Worm (Caenorhabditis elegans) whole organism, midembryonic: Measurements from ENCODE around the gene F53B3.6.
"Not testable (repeated sequence)": the region's sequence is repeated elsewhere in the genome, so short reads cannot be mapped to it uniquely, and the experiment has no call there.

Experiments used
- T22C8.4 ChIP-seq: fragments of 200-800 bp; sonication (Bioruptor generic); IDR thresholded peaks from 2 replicates; pipeline ENCODE4 v1.3.6; 2022; ENCODE audit warnings: missing genetic modification characterization, missing compliant biosample characterization
- cog-1 ChIP-seq: sonication (generic microtip); optimal IDR thresholded peaks from 2 replicates; lab custom pipeline; 2016; ENCODE audit warnings: missing genetic modification characterization, missing compliant biosample characterization
- flt-1 ChIP-seq: fragments of 200-800 bp; sonication (Bioruptor generic); IDR thresholded peaks from 2 replicates; pipeline ENCODE4 v1.3.6; 2022; ENCODE audit warnings: missing genetic modification characterization, missing compliant biosample characterization
- klf-2 ChIP-seq: fragments of 200-800 bp; sonication (Bioruptor generic); conservative IDR thresholded peaks from 2 replicates; pipeline ENCODE4 v1.3.6; 2022; ENCODE audit warnings: missing genetic modification reagents, missing genetic modification characterization, missing compliant biosample characterization
- med-1 ChIP-seq: sonication (generic microtip); optimal IDR thresholded peaks from 2 replicates; lab custom pipeline; 2017; ENCODE audit warnings: missing genetic modification characterization, mild to moderate bottlenecking, missing compliant biosample characterization, antibody characterized with exemption, missing genetic modification reagents; ENCODE audit not compliant: insufficient read depth
- ref-1 ChIP-seq: fragments of 200-800 bp; sonication (Bioruptor generic); conservative IDR thresholded peaks from 2 replicates; pipeline ENCODE4 v1.3.6; 2022; ENCODE audit warnings: missing genetic modification reagents, missing genetic modification characterization, missing compliant biosample characterization
- tab-1 ChIP-seq: fragments of 200-800 bp; sonication (Bioruptor generic); IDR thresholded peaks from 2 replicates; pipeline ENCODE4 v1.3.6; 2022; ENCODE audit warnings: missing genetic modification characterization, missing compliant biosample characterization
- ztf-23 ChIP-seq: fragments of 200-800 bp; sonication (Bioruptor generic); IDR thresholded peaks from 2 replicates; pipeline ENCODE4 v1.3.6; 2022; ENCODE audit warnings: missing genetic modification reagents, missing genetic modification characterization, missing compliant biosample characterization
- ztf-29 ChIP-seq: fragments of 200-800 bp; sonication (Bioruptor generic); IDR thresholded peaks from 2 replicates; pipeline ENCODE4 v1.3.6; 2022; ENCODE audit warnings: missing genetic modification reagents, missing genetic modification characterization, missing compliant biosample characterization

F53B3.6 gene

DNA sequence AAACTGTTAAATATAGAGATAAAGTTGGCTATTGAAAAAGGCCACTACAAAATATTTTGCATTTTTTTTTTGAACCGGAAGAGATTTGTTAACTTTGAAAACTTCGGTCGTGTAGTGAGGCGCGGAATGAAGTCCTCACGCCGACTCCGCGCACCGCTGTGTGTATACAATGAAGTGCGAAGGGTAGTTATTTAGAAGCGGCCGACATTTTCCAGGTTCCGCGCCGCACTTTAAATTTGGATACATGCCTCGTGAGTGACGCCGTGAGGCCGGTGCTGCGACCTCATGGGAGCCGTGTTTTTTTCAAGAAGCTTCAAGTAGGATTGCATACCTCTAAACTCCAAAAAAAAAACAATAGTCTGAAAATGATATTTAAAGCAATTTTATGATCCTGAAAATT, 27.9 kb downstream of the F53B3.6 start:
- TF ChIP-seq ref-1 (GFP tag; lab: Robert Waterston, UW): no peak
- no peak for TF ChIP-seq cog-1 (tag; lab: Kevin White, UChicago)
- no peak for TF ChIP-seq med-1 (GFP tag; lab: Kevin White, UChicago)
- no peak for TF ChIP-seq klf-2 (GFP tag; lab: Robert Waterston, UW)
- no peak for TF ChIP-seq tab-1 (GFP tag; lab: Robert Waterston, UW)
- TF ChIP-seq T22C8.4 (GFP tag; lab: Robert Waterston, UW): no peak
- TF ChIP-seq ztf-29 (GFP tag; lab: Robert Waterston, UW): no peak
- TF ChIP-seq flt-1 (GFP tag; lab: Robert Waterston, UW): no peak
- no peak for TF ChIP-seq ztf-23

DNA sequence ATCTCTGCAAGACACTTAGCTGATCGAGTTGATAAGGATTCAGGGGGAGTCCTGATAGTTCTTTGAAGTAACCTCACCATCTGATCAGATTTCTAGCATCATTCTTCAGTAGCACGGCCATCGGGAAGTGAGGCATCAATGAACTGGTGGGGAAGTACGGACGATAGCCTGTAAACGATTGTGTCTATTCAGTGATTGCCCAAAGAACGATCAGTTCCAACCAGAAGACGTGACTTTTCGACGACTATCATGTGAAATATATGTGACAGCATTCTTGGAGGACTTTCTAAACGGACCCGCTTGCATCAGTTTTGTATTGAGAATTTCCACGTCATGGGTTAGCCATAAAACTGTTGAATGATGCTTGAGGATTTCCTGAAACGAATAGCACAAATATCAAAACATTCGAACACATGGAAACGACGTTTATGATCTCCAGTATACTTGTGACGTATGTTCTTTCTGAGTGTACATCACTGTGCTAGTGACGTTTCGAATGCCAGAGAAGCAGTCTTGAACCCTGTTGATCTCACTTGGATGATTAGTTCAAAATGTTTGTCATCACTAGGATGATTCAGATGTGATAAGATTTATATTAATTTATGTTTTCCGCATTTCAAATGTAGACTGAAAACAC, 29.1 kb downstream of the F53B3.6 start:
- no peak for TF ChIP-seq T22C8.4 (GFP tag; lab: Robert Waterston, UW)
- TF ChIP-seq ztf-29 (GFP tag; lab: Robert Waterston, UW): no peak
- TF ChIP-seq klf-2 (GFP tag; lab: Robert Waterston, UW): no peak
- TF ChIP-seq tab-1 (GFP tag; lab: Robert Waterston, UW): no peak
- no peak for TF ChIP-seq med-1 (GFP tag; lab: Kevin White, UChicago)
- TF ChIP-seq ref-1 (GFP tag; lab: Robert Waterston, UW): no peak
- TF ChIP-seq flt-1 (GFP tag; lab: Robert Waterston, UW): no peak
- TF ChIP-seq cog-1 (tag; lab: Kevin White, UChicago): no peak
- TF ChIP-seq ztf-23: no peak

DNA sequence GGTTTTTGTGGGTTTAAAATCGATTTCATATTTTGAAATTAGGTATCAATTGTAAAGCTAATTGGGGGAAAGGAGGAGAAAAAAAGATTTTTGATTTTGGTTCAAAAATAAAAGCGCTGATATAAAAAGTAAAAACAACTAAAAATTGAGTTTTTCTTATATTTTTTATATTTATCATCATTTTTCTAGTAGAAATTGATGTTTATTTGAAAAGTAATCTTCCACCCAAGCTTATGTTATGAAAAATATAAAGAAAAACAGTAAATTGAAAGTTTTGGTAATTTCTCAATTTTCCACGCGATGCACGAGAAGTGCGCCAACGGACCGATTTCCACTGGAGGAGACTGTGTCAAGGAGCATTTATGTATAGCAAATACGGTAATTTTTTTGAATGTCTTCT, 30.2 kb downstream of the F53B3.6 start, which contains the start of gene B0410.1:
TSS of gene B0410.1 (plus strand) at position 301 of the 400 bp plus-strand sequence.
- TF ChIP-seq med-1 (GFP tag; lab: Kevin White, UChicago); T22C8.4 (GFP tag; lab: Robert Waterston, UW); klf-2 (GFP tag; lab: Robert Waterston, UW): not testable (repeated sequence)

ce11 chrX:2895646-2896045, 31.6 kb downstream of the F53B3.6 start:
- TF ChIP-seq T22C8.4 (GFP tag; lab: Robert Waterston, UW): no peak
- no peak for TF ChIP-seq med-1 (GFP tag; lab: Kevin White, UChicago)
- TF ChIP-seq ztf-23: no peak
- no peak for TF ChIP-seq flt-1 (GFP tag; lab: Robert Waterston, UW)
- TF ChIP-seq tab-1 (GFP tag; lab: Robert Waterston, UW): no peak
- TF ChIP-seq ref-1 (GFP tag; lab: Robert Waterston, UW): no peak
- TF ChIP-seq ztf-29 (GFP tag; lab: Robert Waterston, UW): no peak

- no peak for TF ChIP-seq ztf-29 (GFP tag; lab: Robert Waterston, UW)
- no peak for TF ChIP-seq flt-1 (GFP tag; lab: Robert Waterston, UW)
- no peak for TF ChIP-seq ref-1 (GFP tag; lab: Robert Waterston, UW)
- no peak for TF ChIP-seq med-1 (GFP tag; lab: Kevin White, UChicago)
These were observed 34.2 kb downstream of the F53B3.6 start, which contains the start of gene F52B10.3 for ce11 chrX:2898256-2898655. TSS of gene F52B10.3 (minus strand) at chrX:2898356.

- TF ChIP-seq ztf-23: 0 out of 2 replicates have a peak, but pooled peaks have one; percentile 14
- TF ChIP-seq T22C8.4 (GFP tag; lab: Robert Waterston, UW): no peak
- 0 out of 2 replicates have a peak, but pooled peaks have one; percentile 16 for TF ChIP-seq tab-1 (GFP tag; lab: Robert Waterston, UW)
- TF ChIP-seq ztf-29 (GFP tag; lab: Robert Waterston, UW): peak; percentile 63; the same call in 1 of the 2 replicates
- TF ChIP-seq cog-1 (tag; lab: Kevin White, UChicago): peak; percentile 24
These were observed 37.0 kb downstream of the F53B3.6 start for ce11 chrX:2900897-2901496.

DNA sequence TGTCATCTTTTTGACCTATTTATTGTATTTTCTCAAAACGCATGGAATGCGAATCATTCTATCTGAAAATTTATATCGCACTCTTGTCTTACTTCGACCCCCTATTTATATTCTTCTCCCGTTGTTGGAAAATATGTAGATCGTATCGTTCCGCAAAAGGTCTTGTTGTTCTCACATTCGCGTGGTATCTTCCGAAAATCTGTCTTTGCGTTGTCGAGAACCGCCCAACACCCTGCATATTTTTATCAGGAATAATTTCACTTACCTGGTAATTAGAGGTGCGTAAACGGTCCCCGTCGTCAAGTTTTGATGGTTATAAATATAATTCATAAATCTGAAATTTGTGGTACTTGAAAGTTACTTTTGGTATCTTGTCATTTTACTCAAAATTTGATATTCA, 38.8 kb downstream of the F53B3.6 start:
- no peak for TF ChIP-seq med-1 (GFP tag; lab: Kevin White, UChicago)
- no peak for TF ChIP-seq T22C8.4 (GFP tag; lab: Robert Waterston, UW)
- TF ChIP-seq klf-2 (GFP tag; lab: Robert Waterston, UW): no peak

ce11 chrX:2903715-2904419, 39.8 kb downstream of the F53B3.6 start:
- TF ChIP-seq flt-1 (GFP tag; lab: Robert Waterston, UW): no peak

DNA sequence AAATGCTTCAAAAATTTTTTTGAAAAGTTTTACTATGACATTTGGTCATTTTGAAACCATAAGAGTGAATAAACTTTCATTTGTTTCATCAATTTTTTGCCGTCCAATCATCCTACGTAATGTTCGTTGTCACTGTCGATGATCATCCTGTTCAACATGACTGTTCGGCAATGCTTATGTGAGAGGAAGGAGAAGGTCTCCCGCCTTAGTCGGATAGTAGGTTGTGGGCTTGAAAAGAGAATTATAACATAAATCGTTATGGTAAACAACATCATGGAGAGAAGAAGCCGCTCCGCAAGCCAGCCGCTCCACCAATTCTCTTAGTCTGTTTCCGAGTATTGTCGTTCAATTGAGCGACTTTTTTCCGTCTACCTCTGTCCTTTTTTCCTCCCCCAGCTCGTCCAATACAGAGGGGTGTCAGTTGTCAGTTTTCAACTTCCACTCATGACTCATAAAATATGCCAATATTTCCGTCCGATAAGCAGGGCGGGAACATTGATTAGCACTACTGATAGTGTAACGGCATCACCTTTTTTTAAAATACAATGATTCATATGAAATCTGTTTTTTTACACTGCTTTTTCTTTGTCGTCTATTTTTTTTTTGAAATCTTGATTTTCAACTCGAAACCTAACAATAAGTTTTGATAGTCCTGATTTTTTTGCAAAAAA, 42.2 kb downstream of the F53B3.6 start:
- TF ChIP-seq ztf-23: no peak
- TF ChIP-seq cog-1 (tag; lab: Kevin White, UChicago): no peak
- TF ChIP-seq med-1 (GFP tag; lab: Kevin White, UChicago): no peak
